Fruit fly (Drosophila melanogaster) whole organism, pupa: ENCODE results near the gene CG17778.
A peak's percentile ranks its signal among the peaks of the same experiment; 100 is the strongest.

ENCODE experiments used
- CG10348 ChIP-seq: fragments of 200-800 bp; sonication (Bioruptor generic); IDR thresholded peaks from 2 replicates; pipeline ENCODE4 v1.3.6; 2022; ENCODE audit warnings: missing biosample characterization, missing genetic modification characterization
- CG12605 ChIP-seq: fragments of 200-800 bp; sonication (Bioruptor generic); IDR thresholded peaks from 2 replicates; pipeline ENCODE4 v1.3.6; 2022; ENCODE audit warnings: missing biosample characterization, missing genetic modification characterization
- CG13204 ChIP-seq: fragments of 200-800 bp; sonication (Bioruptor generic); optimal IDR thresholded peaks from 2 replicates; lab custom pipeline; 2018; ENCODE audit warnings: missing biosample characterization, mild to moderate bottlenecking, missing genetic modification characterization, moderate library complexity
- CG14655 ChIP-seq: fragments of 200-800 bp; sonication (Bioruptor generic); optimal IDR thresholded peaks from 3 replicates; lab custom pipeline; 2017; ENCODE audit warnings: mild to moderate bottlenecking, missing biosample characterization, missing genetic modification reagents, missing genetic modification characterization
- CG15710 ChIP-seq: fragments of 200-800 bp; sonication (Bioruptor generic); optimal IDR thresholded peaks from 2 replicates; lab custom pipeline; 2018; ENCODE audit warnings: missing biosample characterization, mild to moderate bottlenecking, missing genetic modification characterization, moderate library complexity
- CG17806 ChIP-seq: fragments of 200-800 bp; sonication (Bioruptor generic); optimal IDR thresholded peaks from 2 replicates; lab custom pipeline; 2018; ENCODE audit warnings: missing biosample characterization, mild to moderate bottlenecking, missing genetic modification characterization, moderate library complexity
- CG32121 ChIP-seq: fragments of 200-800 bp; sonication (Bioruptor generic); IDR thresholded peaks from 2 replicates; pipeline ENCODE4 v1.3.6; 2022; ENCODE audit warnings: missing biosample characterization, missing genetic modification characterization
- CG34367 ChIP-seq: fragments of 200-800 bp; sonication (Bioruptor generic); optimal IDR thresholded peaks from 2 replicates; lab custom pipeline; 2018; ENCODE audit warnings: missing biosample characterization, mild to moderate bottlenecking, missing genetic modification characterization
- CG4496 ChIP-seq: fragments of 200-800 bp; sonication (Bioruptor generic); IDR thresholded peaks from 3 replicates; pipeline ENCODE4 v1.3.6; 2022; ENCODE audit warnings: missing biosample characterization, missing genetic modification characterization
- CG8159 ChIP-seq: fragments of 200-800 bp; sonication (Bioruptor generic); optimal IDR thresholded peaks from 3 replicates; lab custom pipeline; 2018; ENCODE audit warnings: missing biosample characterization, mild to moderate bottlenecking, missing genetic modification characterization, moderate library complexity
- CG8301 ChIP-seq: fragments of 200-800 bp; sonication (Bioruptor generic); optimal IDR thresholded peaks from 2 replicates; lab custom pipeline; 2018; ENCODE audit warnings: missing biosample characterization, mild to moderate bottlenecking, missing genetic modification characterization
- CG9948 ChIP-seq: fragments of 200-800 bp; sonication (Bioruptor generic); optimal IDR thresholded peaks from 2 replicates; lab custom pipeline; 2018; ENCODE audit warnings: missing biosample characterization, mild to moderate bottlenecking, missing genetic modification characterization, moderate library complexity
- D1 ChIP-seq: fragments of 200-800 bp; sonication (Bioruptor generic); optimal IDR thresholded peaks from 2 replicates; lab custom pipeline; 2018; ENCODE audit warnings: missing biosample characterization, mild to moderate bottlenecking, missing genetic modification characterization, moderate library complexity
- EcR ChIP-seq: fragments of 200-800 bp; sonication (Bioruptor generic); optimal IDR thresholded peaks from 3 replicates; lab custom pipeline; 2019; ENCODE audit warnings: missing biosample characterization, missing genetic modification characterization, mild to moderate bottlenecking, moderate library complexity, missing genetic modification reagents
- Ets98B ChIP-seq: fragments of 200-800 bp; sonication (Bioruptor generic); IDR thresholded peaks from 2 replicates; pipeline ENCODE4 v1.3.6; 2022; ENCODE audit warnings: missing biosample characterization, missing genetic modification characterization
- Pif1A ChIP-seq: fragments of 200-800 bp; sonication (Bioruptor generic); optimal IDR thresholded peaks from 3 replicates; lab custom pipeline; 2016; ENCODE audit warnings: missing biosample characterization, missing genetic modification characterization
- Pif1B ChIP-seq: fragments of 200-800 bp; sonication (Bioruptor generic); optimal IDR thresholded peaks from 3 replicates; lab custom pipeline; 2016; ENCODE audit warnings: missing biosample characterization, missing genetic modification characterization
- Snoo ChIP-seq: fragments of 200-800 bp; sonication (Bioruptor generic); optimal IDR thresholded peaks from 3 replicates; lab custom pipeline; 2017; ENCODE audit warnings: missing biosample characterization, mild to moderate bottlenecking, missing genetic modification characterization, inconsistent platforms
- fd96Ca ChIP-seq: fragments of 200-800 bp; sonication (Bioruptor generic); IDR thresholded peaks from 3 replicates; pipeline ENCODE4 v1.3.6; 2022; ENCODE audit warnings: missing biosample characterization, missing genetic modification characterization
- gl ChIP-seq: fragments of 200-800 bp; sonication (Bioruptor generic); optimal IDR thresholded peaks from 2 replicates; lab custom pipeline; 2018; ENCODE audit warnings: missing biosample characterization, mild to moderate bottlenecking, missing genetic modification characterization
- rn ChIP-seq: fragments of 200-800 bp; sonication (Bioruptor generic); IDR thresholded peaks from 2 replicates; pipeline ENCODE4 v1.3.6; 2022; ENCODE audit warnings: missing biosample characterization, missing genetic modification characterization

The CG17778 gene

DNA sequence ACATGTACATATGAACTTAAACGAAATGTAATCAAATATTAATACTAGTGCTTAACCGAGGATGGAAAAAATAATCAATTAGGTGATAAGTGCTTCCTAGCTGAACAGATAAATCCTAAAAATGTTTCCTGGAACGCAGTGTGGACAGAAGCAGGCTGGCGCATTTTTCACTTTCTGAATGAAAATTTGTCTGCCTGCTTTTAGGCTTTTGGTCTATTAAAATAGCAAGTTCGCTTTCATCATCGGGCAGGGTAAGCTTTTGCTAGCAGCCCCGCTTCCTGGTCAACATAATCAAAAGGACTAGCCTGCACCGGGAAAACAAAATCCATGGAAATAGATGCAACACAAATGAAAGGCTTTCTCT, 241 bp upstream of the CG17778 start:
- TF ChIP-seq D1 (tag; lab: Kevin White, UChicago) = no peak
- no peak for TF ChIP-seq CG14655 (GFP tag; lab: Kevin White, UChicago)
- no peak for TF ChIP-seq CG8301 (tag; lab: Kevin White, UChicago)
- no peak for TF ChIP-seq CG32121
- TF ChIP-seq CG4496 = no peak
- TF ChIP-seq fd96Ca = no peak
- no peak for TF ChIP-seq Snoo (tag; lab: Kevin White, UChicago)
- TF ChIP-seq Ets98B = no peak
- TF ChIP-seq gl (tag; lab: Kevin White, UChicago) = no peak
- TF ChIP-seq CG13204 (GFP tag; lab: Kevin White, UChicago) = no peak
- no peak for TF ChIP-seq CG34367 (tag; lab: Kevin White, UChicago)
- no peak for TF ChIP-seq Pif1A (GFP tag; lab: Kevin White, UChicago)
- no peak for TF ChIP-seq CG17806 (tag; lab: Kevin White, UChicago)

DNA sequence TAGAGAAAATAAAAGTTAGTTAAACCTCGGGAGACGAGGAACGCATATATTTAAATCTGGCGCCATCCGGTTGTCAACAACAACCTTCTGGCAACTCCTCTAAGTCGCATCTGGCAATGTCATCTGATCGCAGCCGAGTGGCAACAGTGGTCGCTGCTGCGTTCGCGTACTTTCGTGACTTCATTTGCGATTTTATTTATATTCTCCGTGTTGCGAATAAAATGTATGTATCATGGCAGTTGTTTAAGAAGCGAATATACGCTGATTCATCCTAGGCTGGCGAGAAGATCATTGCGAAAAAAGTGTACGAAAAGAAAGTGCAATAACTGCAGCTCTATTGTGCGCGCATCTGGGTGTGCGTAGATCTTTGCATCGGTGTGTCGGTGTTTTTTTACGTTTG, 1.9 kb downstream of the CG17778 start, which contains the start of gene svr:
svr (plus strand) TSS at position 121 of the 400 bp plus-strand sequence.
- TF ChIP-seq CG8159 (tag; lab: Kevin White, UChicago) (no peak), EcR (GFP tag; lab: Kevin White, UChicago) (peak; percentile 40)

DNA sequence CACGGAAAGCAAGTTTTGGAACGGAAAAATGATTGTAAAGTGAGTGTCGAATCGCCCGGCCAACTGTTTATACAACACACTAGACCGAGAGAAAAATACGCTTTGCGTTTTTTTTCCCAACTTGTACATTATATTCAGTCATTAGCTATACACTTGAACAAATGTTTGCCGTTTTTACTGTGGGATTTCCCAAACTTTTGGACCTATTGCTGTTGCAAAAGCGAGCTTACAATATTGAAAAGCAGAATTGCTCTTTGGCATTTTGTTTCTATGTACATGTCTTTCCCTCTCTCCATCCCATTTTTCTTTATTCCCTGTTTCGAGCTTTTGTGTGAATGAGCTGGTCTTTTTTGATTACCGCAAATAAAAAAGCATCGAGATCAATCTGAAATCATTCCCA, 3.0 kb downstream of the CG17778 start:
- no peak for TF ChIP-seq CG17806 (tag; lab: Kevin White, UChicago)
- no peak for TF ChIP-seq Snoo (tag; lab: Kevin White, UChicago)
- TF ChIP-seq CG34367 (tag; lab: Kevin White, UChicago) = no peak
- no peak for TF ChIP-seq CG32121
- TF ChIP-seq CG8159 (tag; lab: Kevin White, UChicago) = no peak
- TF ChIP-seq CG9948 (tag; lab: Kevin White, UChicago) = no peak
- TF ChIP-seq EcR (GFP tag; lab: Kevin White, UChicago) = no peak
- TF ChIP-seq CG12605 (GFP tag; lab: Robert Waterston, UW) = no peak
- no peak for TF ChIP-seq CG15710 (tag; lab: Kevin White, UChicago)

DNA sequence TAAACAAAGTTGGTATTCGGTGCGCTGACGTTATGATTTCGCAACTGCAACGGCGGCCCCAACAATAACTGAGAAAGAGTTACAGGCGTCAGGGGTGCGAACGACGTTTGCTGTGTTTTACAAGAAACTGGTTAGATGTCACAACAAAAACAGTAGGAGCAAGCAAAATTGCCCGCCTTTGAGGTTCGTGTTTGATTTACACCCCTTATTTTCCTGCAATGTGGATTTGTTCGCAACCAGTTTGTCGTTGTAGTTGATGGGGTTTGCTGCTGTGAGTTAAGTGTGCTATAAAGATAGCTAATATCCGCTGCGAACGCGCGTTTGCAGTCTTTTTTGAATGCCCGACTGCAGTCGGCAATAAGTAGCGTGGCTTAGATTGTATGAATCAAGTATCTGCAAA, 4.0 kb downstream of the CG17778 start:
- TF ChIP-seq CG32121 (no peak), CG4496 (0 out of 3 replicates have a peak, but pooled peaks have one; percentile 21), CG12605 (GFP tag; lab: Robert Waterston, UW) (no peak), Pif1B (GFP tag; lab: Kevin White, UChicago) (no peak), D1 (tag; lab: Kevin White, UChicago) (no peak), gl (tag; lab: Kevin White, UChicago) (no peak), fd96Ca (0 out of 3 replicates have a peak, but pooled peaks have one; percentile 18), CG17806 (tag; lab: Kevin White, UChicago) (no peak), Pif1A (GFP tag; lab: Kevin White, UChicago) (no peak)

DNA sequence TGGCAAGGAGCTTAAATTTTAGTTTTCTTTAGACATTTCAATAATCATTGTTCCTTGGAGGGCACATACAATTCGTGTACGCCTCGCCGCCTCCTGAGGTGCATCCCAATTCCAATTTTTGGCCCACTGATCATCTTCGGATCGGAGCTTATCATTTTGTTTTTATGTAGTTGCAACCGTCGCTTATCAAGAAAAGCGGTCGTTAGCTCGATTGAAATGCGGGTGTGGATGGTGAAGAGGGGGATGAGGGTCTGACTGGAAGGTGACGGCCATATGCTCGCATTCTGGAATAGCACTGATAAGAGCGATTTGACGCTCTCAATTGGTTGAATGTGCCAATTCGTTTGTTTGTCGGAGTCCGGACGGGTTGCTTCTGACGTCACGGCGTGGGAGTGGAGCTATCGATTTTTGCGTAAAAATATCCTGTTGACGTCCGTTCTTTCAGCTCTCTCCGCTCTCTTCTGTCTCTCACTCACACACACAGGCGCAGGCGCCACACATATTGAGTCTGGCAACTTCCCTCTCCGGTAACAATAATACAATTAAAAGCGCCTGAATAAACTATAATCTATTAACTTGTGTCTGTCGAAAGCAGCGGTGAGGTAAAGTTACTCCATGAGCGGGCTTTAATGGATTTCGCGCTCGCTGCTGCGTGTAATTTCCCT, 4.6 kb downstream of the CG17778 start:
- TF ChIP-seq EcR (GFP tag; lab: Kevin White, UChicago) = peak; percentile 74
- no peak for TF ChIP-seq CG17806 (tag; lab: Kevin White, UChicago)

DNA sequence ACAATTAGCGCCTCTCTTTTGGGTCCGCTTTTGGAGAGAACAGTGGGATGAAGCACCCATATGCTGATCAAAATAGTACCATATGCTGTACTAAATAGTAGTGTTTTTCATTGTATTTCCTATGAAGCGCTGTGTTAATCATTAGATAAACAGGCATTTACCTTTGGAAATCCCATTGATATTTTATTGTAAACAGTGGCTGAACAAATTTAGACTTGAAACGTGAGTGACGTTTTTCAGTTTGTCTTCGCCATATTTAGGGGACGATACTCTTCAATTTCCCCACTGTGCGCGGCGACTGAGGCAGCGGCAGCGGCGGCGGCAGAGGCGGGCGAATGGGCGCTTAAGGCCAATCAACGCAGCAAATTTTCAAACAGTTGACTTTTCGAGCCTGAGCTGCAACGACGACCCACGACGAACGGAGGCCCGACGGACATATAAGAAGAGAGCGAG, 5.2 kb downstream of the CG17778 start:
- TF ChIP-seq EcR (GFP tag; lab: Kevin White, UChicago) = no peak
- TF ChIP-seq CG8301 (tag; lab: Kevin White, UChicago) = peak; percentile 77
- no peak for TF ChIP-seq D1 (tag; lab: Kevin White, UChicago)
- peak; percentile 84 for TF ChIP-seq fd96Ca
- TF ChIP-seq CG15710 (tag; lab: Kevin White, UChicago) = peak; percentile 67
- TF ChIP-seq CG14655 (GFP tag; lab: Kevin White, UChicago) = no peak
- TF ChIP-seq CG32121 = peak; percentile 81
- TF ChIP-seq CG12605 (GFP tag; lab: Robert Waterston, UW) = peak; percentile 34; the same call in 1 of the 2 replicates
- peak; percentile 66 for TF ChIP-seq CG4496
- peak; percentile 76 for TF ChIP-seq CG8159 (tag; lab: Kevin White, UChicago)
- peak; percentile 61 for TF ChIP-seq Pif1B (GFP tag; lab: Kevin White, UChicago)
- peak; percentile 56 for TF ChIP-seq Ets98B
- peak; percentile 70 for TF ChIP-seq CG9948 (tag; lab: Kevin White, UChicago)
- peak; percentile 37; the same call in 1 of the 2 replicates for TF ChIP-seq CG10348 (GFP tag; lab: Robert Waterston, UW)
- peak; percentile 67 for TF ChIP-seq CG34367 (tag; lab: Kevin White, UChicago)
- TF ChIP-seq Snoo (tag; lab: Kevin White, UChicago) = peak; percentile 61
- TF ChIP-seq gl (tag; lab: Kevin White, UChicago) = peak; percentile 26
- TF ChIP-seq CG13204 (GFP tag; lab: Kevin White, UChicago) = peak; percentile 69
- peak; percentile 63 for TF ChIP-seq CG17806 (tag; lab: Kevin White, UChicago)
- no peak for TF ChIP-seq Pif1A (GFP tag; lab: Kevin White, UChicago)
- TF ChIP-seq rn (GFP tag; lab: Robert Waterston, UW) = peak; percentile 29; the same call in 1 of the 2 replicates
